Fruit fly (Drosophila melanogaster) whole organism, wandering third instar larva: ENCODE results near the gene CG11381.
A peak's percentile ranks its signal among the peaks of the same experiment; 100 is the strongest.

ENCODE experiments used
- Abd-B ChIP-seq: fragments of >200 bp; optimal IDR thresholded peaks from 2 replicates; lab custom pipeline; 2017; ENCODE audit warnings: missing biosample characterization, missing genetic modification characterization
- CG32264 ChIP-seq: fragments of 200-800 bp; sonication (Bioruptor generic); optimal IDR thresholded peaks from 2 replicates; lab custom pipeline; 2016; ENCODE audit warnings: missing biosample characterization, missing genetic modification characterization
- CG9705 ChIP-seq: fragments of 200-800 bp; sonication (Bioruptor generic); optimal IDR thresholded peaks from 2 replicates; lab custom pipeline; 2018; ENCODE audit warnings: missing biosample characterization, mild to moderate bottlenecking, missing genetic modification characterization
- CrebA ChIP-seq: fragments of 200-800 bp; sonication (Bioruptor generic); optimal IDR thresholded peaks from 2 replicates; lab custom pipeline; 2016; ENCODE audit warnings: missing biosample characterization, mild to moderate bottlenecking, missing genetic modification characterization, borderline replicate concordance
- Dfd ChIP-seq: fragments of >200 bp; optimal IDR thresholded peaks from 2 replicates; lab custom pipeline; 2017; ENCODE audit warnings: missing biosample characterization, missing genetic modification characterization
- Dif ChIP-seq: fragments of 200-275, 200-300 bp; sonication (Bioruptor generic); optimal IDR thresholded peaks from 2 replicates; lab custom pipeline; 2018; ENCODE audit warnings: missing biosample characterization, missing genetic modification characterization; ENCODE audit not compliant: partially characterized antibody
- GATAd ChIP-seq: sonication (Bioruptor generic); optimal IDR thresholded peaks from 2 replicates; lab custom pipeline; 2016; ENCODE audit warnings: missing biosample characterization, missing genetic modification characterization
- HLH106 ChIP-seq: fragments of 200-800 bp; optimal IDR thresholded peaks from 3 replicates; lab custom pipeline; 2019; ENCODE audit warnings: missing biosample characterization, mild to moderate bottlenecking, missing genetic modification characterization, moderate library complexity
- Hnf4 ChIP-seq: fragments of 200-800 bp; sonication (Bioruptor generic); optimal IDR thresholded peaks from 2 replicates; lab custom pipeline; 2016; ENCODE audit warnings: missing biosample characterization, mild to moderate bottlenecking, missing genetic modification characterization
- Hr83 ChIP-seq: fragments of 200-300 bp; sonication (Bioruptor generic); optimal IDR thresholded peaks from 2 replicates; lab custom pipeline; 2016; ENCODE audit warnings: missing biosample characterization, mild to moderate bottlenecking, missing genetic modification characterization, moderate library complexity; ENCODE audit not compliant: poor library complexity, severe bottlenecking
- Jra ChIP-seq: sonication (Bioruptor generic); optimal IDR thresholded peaks from 2 replicates; lab custom pipeline; 2016; ENCODE audit warnings: missing biosample characterization, missing genetic modification characterization
- Mio ChIP-seq: sonication (Bioruptor generic); optimal IDR thresholded peaks from 2 replicates; lab custom pipeline; 2016; ENCODE audit warnings: missing biosample characterization, missing genetic modification characterization
- Myc ChIP-seq: fragments of >200 bp; optimal IDR thresholded peaks from 2 replicates; lab custom pipeline; 2017
- Rel ChIP-seq, 2 experiments: fragments of 200-800 bp; sonication (Bioruptor generic) in 1 of 2; optimal IDR thresholded peaks; 2 replicates in 1 of 2; 3 replicates in 1 of 2; lab custom pipeline; 2016 to 2019; ENCODE audit warnings: mild to moderate bottlenecking in 2 of 2, missing biosample characterization in 2 of 2, missing genetic modification characterization in 2 of 2, moderate library complexity in 1 of 2
- Sp1 ChIP-seq: fragments of 200-800 bp; sonication (Bioruptor generic); optimal IDR thresholded peaks from 3 replicates; lab custom pipeline; 2019; ENCODE audit warnings: missing biosample characterization, mild to moderate bottlenecking, missing genetic modification characterization, moderate library complexity
- Vsx2 ChIP-seq: fragments of 200-300, 225-300 bp; sonication (Bioruptor generic); optimal IDR thresholded peaks from 2 replicates; lab custom pipeline; 2018; ENCODE audit warnings: missing biosample characterization, missing genetic modification characterization; ENCODE audit not compliant: partially characterized antibody
- br ChIP-seq: fragments of 200-800 bp; sonication (Bioruptor generic); optimal IDR thresholded peaks from 2 replicates; lab custom pipeline; 2016; ENCODE audit warnings: missing biosample characterization, missing genetic modification characterization
- dl ChIP-seq, 2 experiments: fragments of 175-275, 200-275 bp in 1 of 2; fragments of 200-275 bp in 1 of 2; sonication (Bioruptor generic); optimal IDR thresholded peaks; lab custom pipeline; 2018; ENCODE audit warnings: mild to moderate bottlenecking in 2 of 2, missing biosample characterization in 2 of 2, missing genetic modification characterization in 2 of 2, moderate library complexity in 2 of 2; ENCODE audit not compliant: partially characterized antibody in 2 of 2, insufficient read depth in 1 of 2
- dmrt93B ChIP-seq: fragments of 200-800 bp; sonication (Bioruptor generic); optimal IDR thresholded peaks from 2 replicates; lab custom pipeline; 2018; ENCODE audit warnings: missing biosample characterization, mild to moderate bottlenecking, missing genetic modification characterization
- dsf ChIP-seq: sonication (Bioruptor generic); optimal IDR thresholded peaks from 2 replicates; lab custom pipeline; 2016; ENCODE audit warnings: missing biosample characterization, missing genetic modification characterization, borderline replicate concordance
- foxo ChIP-seq, 2 experiments: fragments of 200-800 bp; sonication (Bioruptor generic); optimal IDR thresholded peaks; 2 replicates in 1 of 2; 3 replicates in 1 of 2; lab custom pipeline; 2016 to 2017; ENCODE audit warnings: missing biosample characterization in 2 of 2, missing genetic modification characterization in 2 of 2
- fru ChIP-seq: fragments of 200-800 bp; sonication (Bioruptor generic); optimal IDR thresholded peaks from 3 replicates; lab custom pipeline; 2016; ENCODE audit warnings: missing biosample characterization, mild to moderate bottlenecking, missing genetic modification characterization
- h ChIP-seq: fragments of 200-800 bp; sonication (Bioruptor generic); optimal IDR thresholded peaks from 3 replicates; lab custom pipeline; 2016; ENCODE audit warnings: missing biosample characterization, mild to moderate bottlenecking, missing genetic modification characterization
- jim ChIP-seq: fragments of 175-275, 200-325 bp; sonication (Bioruptor generic); optimal IDR thresholded peaks from 2 replicates; lab custom pipeline; 2016; ENCODE audit warnings: missing biosample characterization, mild to moderate bottlenecking, missing genetic modification characterization
- lola ChIP-seq: fragments of >200 bp; optimal IDR thresholded peaks from 2 replicates; lab custom pipeline; 2017; ENCODE audit warnings: missing biosample characterization, missing genetic modification characterization
- rgr ChIP-seq: fragments of 200-800 bp; sonication (Bioruptor generic); optimal IDR thresholded peaks from 3 replicates; lab custom pipeline; 2016; ENCODE audit warnings: missing biosample characterization, mild to moderate bottlenecking, missing genetic modification characterization
- sage ChIP-seq: fragments of 200-800 bp; sonication (Bioruptor generic); optimal IDR thresholded peaks from 2 replicates; lab custom pipeline; 2016; ENCODE audit warnings: missing biosample characterization, mild to moderate bottlenecking, missing genetic modification characterization
- sv ChIP-seq: fragments of 200-800 bp; sonication (Bioruptor generic); optimal IDR thresholded peaks from 3 replicates; lab custom pipeline; 2016; ENCODE audit warnings: missing biosample characterization, missing genetic modification characterization
- woc ChIP-seq: sonication (Bioruptor generic); optimal IDR thresholded peaks from 2 replicates; lab custom pipeline; 2016; ENCODE audit warnings: missing biosample characterization, mild to moderate bottlenecking, missing genetic modification characterization

Gene CG11381

dm6 chrX:1172756-1173422, 30.7 kb upstream of the CG11381 start:
- no peak for TF ChIP-seq Jra (GFP tag; lab: Kevin White, UChicago)
- TF ChIP-seq CG32264 (GFP tag; lab: Kevin White, UChicago), result no peak
- no peak for TF ChIP-seq Hr83 (GFP tag; lab: Kevin White, UChicago)
- TF ChIP-seq jim, result no peak
- no peak for TF ChIP-seq Rel (GFP tag; optimal IDR thresholded peaks at IDR 0.05; lab: Kevin White, UChicago)
- TF ChIP-seq Rel (tag; optimal IDR thresholded peaks at IDR 0.05; lab: Kevin White, UChicago), result no peak
- no peak for TF ChIP-seq Vsx2 (GFP tag; lab: Kevin White, UChicago)
- no peak for TF ChIP-seq Dfd
- TF ChIP-seq CrebA (GFP tag; lab: Kevin White, UChicago), result no peak
- TF ChIP-seq Sp1 (GFP tag; lab: Kevin White, UChicago), result no peak
- TF ChIP-seq, all 38 proteins: peak for 0

- no peak for TF ChIP-seq CG9705 (GFP tag; lab: Kevin White, UChicago)
- no peak for TF ChIP-seq Dif
- TF ChIP-seq sage, result no peak
- TF ChIP-seq Dfd, result peak; percentile 54
These were observed 30.0 kb upstream of the CG11381 start for dm6 chrX:1173564-1173963.

- no peak for TF ChIP-seq dsf (GFP tag; lab: Kevin White, UChicago)
- TF ChIP-seq Dif, result no peak
- TF ChIP-seq dl (GFP tag; optimal IDR thresholded peaks at IDR 0.05; lab: Kevin White, UChicago; ENCODE audit: insufficient read depth in 1 of 2, partially characterized antibody in 2 of 2), result no peak
- TF ChIP-seq Jra (GFP tag; lab: Kevin White, UChicago), result no peak
- no peak for TF ChIP-seq CrebA (GFP tag; lab: Kevin White, UChicago)
- no peak for TF ChIP-seq rgr (GFP tag; lab: Kevin White, UChicago)
- TF ChIP-seq lola (GFP tag; lab: Kevin White, UChicago), result no peak
- no peak for TF ChIP-seq sv (GFP tag; lab: Kevin White, UChicago)
- no peak for TF ChIP-seq jim
- no peak for TF ChIP-seq Myc (lab: Kevin White, UChicago)
- TF ChIP-seq HLH106 (tag; lab: Kevin White, UChicago), result no peak
- TF ChIP-seq dmrt93B (GFP tag; lab: Kevin White, UChicago), result no peak
- TF ChIP-seq foxo (GFP tag; optimal IDR thresholded peaks at IDR 0.05; lab: Kevin White, UChicago), result no peak
- no peak for TF ChIP-seq fru (GFP tag; lab: Kevin White, UChicago)
- TF ChIP-seq Mio, result no peak
These were observed 27.6 kb upstream of the CG11381 start, which contains the start of gene CG11384 for dm6 chrX:1175993-1176392. Gene CG11384, minus strand, starts transcription at chrX:1176035.

dm6 chrX:1179865-1180264, 23.7 kb upstream of the CG11381 start, which contains the start of gene CG11379:
Gene CG11379, plus strand, starts transcription at chrX:1180165.
- TF ChIP-seq sage (no peak), br (no peak), jim (no peak), Hnf4 (GFP tag; lab: Kevin White, UChicago) (no peak), HLH106 (tag; lab: Kevin White, UChicago) (no peak), Jra (GFP tag; lab: Kevin White, UChicago) (no peak), fru (GFP tag; lab: Kevin White, UChicago) (no peak), h (no peak)
- TF ChIP-seq, all 38 proteins: peak for 0

- TF ChIP-seq GATAd (no peak), Abd-B (GFP tag; lab: Kevin White, UChicago) (no peak), br (no peak), HLH106 (tag; lab: Kevin White, UChicago) (no peak), woc (GFP tag; lab: Kevin White, UChicago) (no peak), sv (GFP tag; lab: Kevin White, UChicago) (no peak)
These were observed 22.7 kb upstream of the CG11381 start for dm6 chrX:1180865-1181264.
